Fruit fly (Drosophila melanogaster) whole organism, embryonic: Measurements from ENCODE around the gene CG5013.

Source experiments
- Bgb ChIP-seq: fragments of 200-800 bp; sonication (Bioruptor generic); IDR thresholded peaks from 2 replicates; pipeline ENCODE4 v1.3.6; 2022; ENCODE audit warnings: missing biosample characterization, missing genetic modification characterization; ENCODE audit not compliant: partially characterized antibody
- CG10147 ChIP-seq: fragments of 200-800 bp; sonication (Bioruptor generic); optimal IDR thresholded peaks from 2 replicates; lab custom pipeline; 2019; ENCODE audit warnings: missing biosample characterization, mild to moderate bottlenecking, missing genetic modification characterization, moderate library complexity
- CG10543 ChIP-seq: fragments of 200-800 bp; sonication (Bioruptor generic); optimal IDR thresholded peaks from 3 replicates; lab custom pipeline; 2017; ENCODE audit warnings: missing biosample characterization, mild to moderate bottlenecking, missing genetic modification characterization, moderate library complexity
- CG10959 ChIP-seq: fragments of 200-800 bp; sonication (Bioruptor generic); IDR thresholded peaks from 2 replicates; pipeline ENCODE4 v1.3.6; 2022; ENCODE audit warnings: missing biosample characterization, missing genetic modification characterization
- CG10979 ChIP-seq: fragments of 200-800 bp; sonication (Bioruptor generic); optimal IDR thresholded peaks from 2 replicates; lab custom pipeline; 2018; ENCODE audit warnings: missing biosample characterization, mild to moderate bottlenecking, missing genetic modification characterization, moderate library complexity
- CG12744 ChIP-seq: fragments of 200-800 bp; sonication (Bioruptor generic); optimal IDR thresholded peaks from 2 replicates; lab custom pipeline; 2016; ENCODE audit warnings: missing biosample characterization, missing genetic modification characterization
- CG13287 ChIP-seq: fragments of 200-800 bp; sonication (Bioruptor generic); IDR thresholded peaks from 2 replicates; pipeline ENCODE4 v1.3.6; 2022; ENCODE audit warnings: missing biosample characterization, missing genetic modification characterization; ENCODE audit not compliant: partially characterized antibody
- CG13775 ChIP-seq: fragments of 200-800 bp; sonication (Bioruptor generic); optimal IDR thresholded peaks from 3 replicates; lab custom pipeline; 2017; ENCODE audit warnings: missing biosample characterization, mild to moderate bottlenecking, missing genetic modification characterization
- CG14014 ChIP-seq: fragments of 200-800 bp; sonication (Bioruptor generic); IDR thresholded peaks from 2 replicates; pipeline ENCODE4 v1.3.6; 2022; ENCODE audit warnings: missing biosample characterization, missing genetic modification characterization
- CG14710 ChIP-seq: fragments of 200-800 bp; sonication (Bioruptor generic); optimal IDR thresholded peaks from 3 replicates; lab custom pipeline; 2019; ENCODE audit warnings: missing biosample characterization, mild to moderate bottlenecking, missing genetic modification characterization, moderate library complexity
- CG15073 ChIP-seq: fragments of 200-800 bp; sonication (Bioruptor generic); optimal IDR thresholded peaks from 2 replicates; lab custom pipeline; 2016; ENCODE audit warnings: missing biosample characterization, missing genetic modification characterization
- CG15696 ChIP-seq: fragments of 200-800 bp; sonication (Bioruptor generic); optimal IDR thresholded peaks from 2 replicates; lab custom pipeline; 2019; ENCODE audit warnings: missing biosample characterization, mild to moderate bottlenecking, missing genetic modification characterization, moderate library complexity
- CG16779 ChIP-seq: fragments of 200-800 bp; sonication (Bioruptor generic); IDR thresholded peaks from 2 replicates; pipeline ENCODE4 v1.3.6; 2022; ENCODE audit warnings: missing biosample characterization, missing genetic modification characterization
- CG17359 ChIP-seq: fragments of 200-800 bp; sonication (Bioruptor generic); optimal IDR thresholded peaks from 3 replicates; lab custom pipeline; 2018; ENCODE audit warnings: missing biosample characterization, mild to moderate bottlenecking, missing genetic modification characterization, moderate library complexity
- CG30431 ChIP-seq: fragments of 200-800 bp; sonication (Bioruptor generic); optimal IDR thresholded peaks from 2 replicates; lab custom pipeline; 2017; ENCODE audit warnings: missing biosample characterization, missing genetic modification characterization
- CG3281 ChIP-seq: fragments of 200-800 bp; sonication (Bioruptor generic); optimal IDR thresholded peaks from 3 replicates; lab custom pipeline; 2017; ENCODE audit warnings: missing biosample characterization, mild to moderate bottlenecking, missing genetic modification characterization
- CG3407 ChIP-seq: fragments of 200-800 bp; sonication (Bioruptor generic); optimal IDR thresholded peaks from 2 replicates; lab custom pipeline; 2018; ENCODE audit warnings: missing biosample characterization, mild to moderate bottlenecking, missing genetic modification characterization
- CG4730 ChIP-seq: fragments of 200-800 bp; sonication (Bioruptor generic); IDR thresholded peaks from 2 replicates; pipeline ENCODE4 v1.3.6; 2022; ENCODE audit warnings: missing biosample characterization, missing genetic modification characterization
- CG5245 ChIP-seq: fragments of 200-800 bp; sonication (Bioruptor generic); optimal IDR thresholded peaks from 3 replicates; lab custom pipeline; 2016; ENCODE audit warnings: missing biosample characterization, missing genetic modification characterization
- CG6791 ChIP-seq: fragments of 200-800 bp; sonication (Bioruptor generic); IDR thresholded peaks from 3 replicates; pipeline ENCODE4 v1.3.6; 2022; ENCODE audit warnings: missing biosample characterization, missing genetic modification characterization; ENCODE audit not compliant: partially characterized antibody
- CG7271 ChIP-seq: fragments of 200-800 bp; sonication (Bioruptor generic); optimal IDR thresholded peaks from 2 replicates; lab custom pipeline; 2018; ENCODE audit warnings: missing biosample characterization, mild to moderate bottlenecking, missing genetic modification characterization, moderate library complexity
- CG8290 ChIP-seq, 3 experiments: fragments of 200-800 bp; sonication (Bioruptor generic); optimal IDR thresholded peaks; 2 replicates each; lab custom pipeline; 2016 to 2019; ENCODE audit warnings: missing biosample characterization in 3 of 3, missing genetic modification characterization in 3 of 3, mild to moderate bottlenecking in 2 of 3, moderate library complexity in 1 of 3
- Dbx ChIP-seq: fragments of 200-800 bp; sonication (Bioruptor generic); IDR thresholded peaks from 3 replicates; pipeline ENCODE4 v1.3.6; 2022; ENCODE audit warnings: missing biosample characterization, missing genetic modification characterization
- Dek ChIP-seq: fragments of 200-800 bp; sonication (Bioruptor generic); optimal IDR thresholded peaks from 3 replicates; lab custom pipeline; 2019; ENCODE audit warnings: missing biosample characterization, mild to moderate bottlenecking, missing genetic modification characterization, moderate library complexity
- Dll ChIP-seq: fragments of 200-800 bp; sonication (Bioruptor generic); IDR thresholded peaks from 4 replicates; pipeline ENCODE4 v1.3.6; 2022; ENCODE audit warnings: missing biosample characterization, missing genetic modification characterization; ENCODE audit not compliant: partially characterized antibody
- Drgx ChIP-seq: fragments of 200-800 bp; sonication (Bioruptor generic); IDR thresholded peaks from 2 replicates; pipeline ENCODE4 v1.3.6; 2022; ENCODE audit warnings: missing biosample characterization, missing genetic modification characterization
- HLH54F ChIP-seq: fragments of 200-800 bp; sonication (Bioruptor generic); optimal IDR thresholded peaks from 3 replicates; lab custom pipeline; 2016; ENCODE audit warnings: missing biosample characterization, missing genetic modification characterization
- HmgZ ChIP-seq: fragments of 200-800 bp; sonication (Bioruptor generic); optimal IDR thresholded peaks from 2 replicates; lab custom pipeline; 2018; ENCODE audit warnings: missing biosample characterization, mild to moderate bottlenecking, missing genetic modification characterization
- Opbp ChIP-seq: fragments of 200-800 bp; sonication (Bioruptor generic); IDR thresholded peaks from 3 replicates; pipeline ENCODE4 v1.3.6; 2022; ENCODE audit warnings: missing biosample characterization, missing genetic modification characterization; ENCODE audit not compliant: partially characterized antibody
- ab ChIP-seq: fragments of 200-800 bp; sonication (Bioruptor generic); optimal IDR thresholded peaks from 2 replicates; lab custom pipeline; 2016; ENCODE audit warnings: missing biosample characterization, missing genetic modification characterization
- ap ChIP-seq: fragments of 200-800 bp; sonication (Bioruptor generic); IDR thresholded peaks from 2 replicates; pipeline ENCODE4 v1.3.6; 2022; ENCODE audit warnings: missing biosample characterization, missing genetic modification characterization
- az2 ChIP-seq: fragments of 200-800 bp; sonication (Bioruptor generic); optimal IDR thresholded peaks from 3 replicates; lab custom pipeline; 2016; ENCODE audit warnings: missing biosample characterization, missing genetic modification characterization
- bbx ChIP-seq: fragments of 200-800 bp; sonication (Bioruptor generic); IDR thresholded peaks from 2 replicates; pipeline ENCODE4 v1.3.6; 2022; ENCODE audit warnings: missing biosample characterization, missing genetic modification characterization; ENCODE audit not compliant: partially characterized antibody
- br ChIP-seq: fragments of >200 bp; optimal IDR thresholded peaks from 2 replicates; lab custom pipeline; 2017
- bsh ChIP-seq, 2 experiments: fragments of 200-800 bp; sonication (Bioruptor generic); optimal IDR thresholded peaks; 2 replicates each; lab custom pipeline; 2017 to 2018; ENCODE audit warnings: mild to moderate bottlenecking in 2 of 2, missing biosample characterization in 2 of 2, missing genetic modification characterization in 2 of 2, moderate library complexity in 1 of 2
- crol ChIP-seq: fragments of 200-800 bp; sonication (Bioruptor generic); IDR thresholded peaks from 2 replicates; pipeline ENCODE4 v1.3.6; 2022; ENCODE audit warnings: missing biosample characterization, missing genetic modification characterization
- da ChIP-seq: fragments of 200-800 bp; sonication (Bioruptor generic); optimal IDR thresholded peaks from 2 replicates; lab custom pipeline; 2016; ENCODE audit warnings: missing biosample characterization, missing genetic modification characterization
- dmrt11E ChIP-seq: fragments of 200-800 bp; sonication (Bioruptor generic); optimal IDR thresholded peaks from 3 replicates; lab custom pipeline; 2018; ENCODE audit warnings: missing biosample characterization, mild to moderate bottlenecking, missing genetic modification characterization, moderate library complexity
- gcm2 ChIP-seq: fragments of 200-800 bp; sonication (Bioruptor generic); optimal IDR thresholded peaks from 2 replicates; lab custom pipeline; 2016; ENCODE audit warnings: missing biosample characterization, missing genetic modification characterization
- grau ChIP-seq: fragments of 200-800 bp; optimal IDR thresholded peaks from 3 replicates; lab custom pipeline; 2019; ENCODE audit warnings: missing biosample characterization, mild to moderate bottlenecking, missing genetic modification characterization, moderate library complexity
- nmo ChIP-seq: fragments of 200-800 bp; sonication (Bioruptor generic); optimal IDR thresholded peaks from 2 replicates; lab custom pipeline; 2018; ENCODE audit warnings: missing biosample characterization, mild to moderate bottlenecking, missing genetic modification characterization, moderate library complexity
- phol ChIP-seq: fragments of 200-800 bp; sonication (Bioruptor generic); optimal IDR thresholded peaks from 3 replicates; lab custom pipeline; 2018; ENCODE audit warnings: missing biosample characterization, mild to moderate bottlenecking, missing genetic modification characterization, moderate library complexity
- row ChIP-seq: fragments of 200-800 bp; sonication (Bioruptor generic); IDR thresholded peaks from 3 replicates; pipeline ENCODE4 v1.3.6; 2022; ENCODE audit warnings: missing biosample characterization, missing genetic modification characterization
- sima ChIP-seq: fragments of 200-800 bp; sonication (Bioruptor generic); optimal IDR thresholded peaks from 2 replicates; lab custom pipeline; 2016; ENCODE audit warnings: missing biosample characterization, missing genetic modification characterization
- sob ChIP-seq: fragments of 200-800 bp; sonication (Bioruptor generic); IDR thresholded peaks from 2 replicates; pipeline ENCODE4 v1.3.6; 2022; ENCODE audit warnings: missing biosample characterization, missing genetic modification characterization
- sqz ChIP-seq: fragments of 200-800 bp; sonication (Bioruptor generic); optimal IDR thresholded peaks from 3 replicates; lab custom pipeline; 2018; ENCODE audit warnings: missing biosample characterization, mild to moderate bottlenecking, missing genetic modification characterization
- stwl ChIP-seq: fragments of 200-800 bp; sonication (Bioruptor generic); optimal IDR thresholded peaks from 3 replicates; lab custom pipeline; 2018; ENCODE audit warnings: missing biosample characterization, mild to moderate bottlenecking, missing genetic modification characterization, moderate library complexity
- tx ChIP-seq: fragments of 200-800 bp; sonication (Bioruptor generic); optimal IDR thresholded peaks from 2 replicates; lab custom pipeline; 2016; ENCODE audit warnings: missing biosample characterization, missing genetic modification characterization
- vfl ChIP-seq: fragments of 200-800 bp; sonication (Bioruptor generic); optimal IDR thresholded peaks from 2 replicates; lab custom pipeline; 2016; ENCODE audit warnings: missing biosample characterization, missing genetic modification characterization

CG5013 gene

DNA sequence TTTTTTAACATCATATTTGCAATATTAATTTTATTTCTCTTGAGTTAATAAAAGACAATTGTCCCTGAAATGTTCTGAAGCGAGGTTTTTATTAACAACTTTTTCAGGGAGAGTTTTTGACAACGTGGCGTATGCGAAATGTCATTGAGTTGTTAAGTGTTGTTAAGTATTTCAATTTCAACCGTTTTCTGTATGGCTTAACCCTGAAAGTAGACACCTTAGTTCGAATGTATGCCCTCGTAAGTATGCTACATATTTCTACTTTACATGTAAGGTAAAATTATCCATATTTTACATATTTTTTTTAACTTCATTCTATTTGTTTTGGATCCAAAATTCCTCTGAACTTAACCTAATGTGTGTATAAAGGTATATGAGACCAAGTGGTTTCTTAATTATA is 45.5 kb upstream of the CG5013 start (continued):
- TF ChIP-seq CG12744 (GFP tag; lab: Kevin White, UChicago) (peak; percentile 65), sqz (GFP tag; lab: Kevin White, UChicago) (peak; percentile 36), CG14710 (tag; lab: Kevin White, UChicago) (peak; percentile 45), Opbp (peak; percentile 68; the same call in 2 of the 3 replicates), CG8290 (GFP tag; optimal IDR thresholded peaks at IDR 0.05; lab: Kevin White, UChicago) (peak; percentile 84), CG8290 (tag; optimal IDR thresholded peaks at IDR 0.05; lab: Kevin White, UChicago) (peak in 1 of 2 experiments; percentile 17), Dll (peak; percentile 57; the same call in 2 of the 4 replicates), az2 (GFP tag; lab: Kevin White, UChicago) (peak; percentile 5), row (GFP tag; lab: Robert Waterston, UW) (no peak), dmrt11E (tag; lab: Kevin White, UChicago) (peak; percentile 38), nmo (GFP tag; lab: Kevin White, UChicago) (peak; percentile 10), HmgZ (peak; percentile 40), CG10959 (no peak), Bgb (GFP tag; lab: Robert Waterston, UW) (peak; percentile 81), CG30431 (GFP tag; lab: Kevin White, UChicago) (no peak), tx (GFP tag; lab: Kevin White, UChicago) (no peak), CG6791 (GFP tag; lab: Robert Waterston, UW) (peak; percentile 83), phol (tag; lab: Kevin White, UChicago) (peak; percentile 6), CG15696 (tag; lab: Kevin White, UChicago) (peak; percentile 19), CG10979 (tag; lab: Kevin White, UChicago) (peak; percentile 62), CG13287 (GFP tag; lab: Robert Waterston, UW) (peak; percentile 93), bsh (GFP tag; optimal IDR thresholded peaks at IDR 0.05; lab: Kevin White, UChicago) (peak in 1 of 2 experiments; percentile 6), stwl (tag; lab: Kevin White, UChicago) (peak; percentile 100), Dbx (GFP tag; lab: Robert Waterston, UW) (0 out of 3 replicates have a peak, but pooled peaks have one; percentile 26), sob (GFP tag; lab: Robert Waterston, UW) (peak; percentile 62), CG5245 (GFP tag; lab: Kevin White, UChicago) (no peak), vfl (GFP tag; lab: Kevin White, UChicago) (no peak), grau (tag; lab: Kevin White, UChicago) (peak; percentile 3), CG16779 (no peak), CG15073 (GFP tag; lab: Kevin White, UChicago) (no peak), Drgx (GFP tag; lab: Robert Waterston, UW) (no peak), bbx (GFP tag; lab: Robert Waterston, UW) (peak; percentile 73)

DNA sequence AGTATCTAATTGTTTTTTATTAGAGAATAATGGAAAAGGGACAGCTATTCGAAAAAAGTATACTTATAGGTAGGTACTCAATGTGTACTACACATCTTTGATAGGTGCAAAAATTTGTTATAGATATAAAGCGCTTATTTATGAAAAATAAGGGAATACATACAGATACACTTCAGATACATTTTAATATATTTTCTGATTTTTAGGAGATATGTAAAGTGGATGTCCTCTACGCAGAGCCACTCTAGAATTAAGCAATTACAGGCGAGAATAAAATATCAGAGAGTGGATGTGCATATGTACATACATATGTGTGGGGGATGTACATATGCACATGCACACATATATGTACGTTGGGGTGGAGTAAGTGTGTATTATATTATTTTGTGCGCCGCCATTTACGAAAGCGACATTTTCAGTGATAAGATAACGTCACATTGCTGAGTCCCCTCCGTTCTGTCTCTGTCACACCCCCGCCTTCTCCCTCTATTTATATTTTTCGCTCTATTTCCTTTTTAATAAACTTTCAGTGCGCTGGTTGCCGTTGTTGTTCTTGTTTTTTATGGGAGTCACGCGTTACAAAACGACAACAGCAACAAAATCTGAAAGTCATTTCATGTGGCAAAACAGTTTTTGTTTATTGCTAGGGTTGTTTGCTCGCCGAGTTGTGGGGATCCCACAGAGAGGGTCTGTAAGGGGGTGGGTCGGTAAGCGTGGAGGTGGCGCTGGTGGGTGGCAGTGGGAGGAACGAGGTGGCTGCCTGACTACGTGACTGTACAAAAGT is 44.6 kb upstream of the CG5013 start:
- TF ChIP-seq CG14014 (GFP tag; lab: Robert Waterston, UW) (no peak), da (GFP tag; lab: Kevin White, UChicago) (no peak), CG7271 (tag; lab: Kevin White, UChicago) (no peak), sima (no peak), br (lab: Kevin White, UChicago) (no peak), CG17359 (tag; lab: Kevin White, UChicago) (no peak), gcm2 (GFP tag; lab: Kevin White, UChicago) (peak; percentile 8), CG13775 (GFP tag; lab: Kevin White, UChicago) (no peak), CG3281 (GFP tag; lab: Kevin White, UChicago) (peak; percentile 29), CG5245 (GFP tag; lab: Kevin White, UChicago) (no peak), ap (GFP tag; lab: Robert Waterston, UW) (no peak), CG10147 (GFP tag; lab: Kevin White, UChicago) (no peak), Dek (tag; lab: Kevin White, UChicago) (no peak), CG4730 (no peak), crol (GFP tag; lab: Robert Waterston, UW) (peak; percentile 94), ab (no peak), HLH54F (GFP tag; lab: Kevin White, UChicago) (no peak), CG3407 (GFP tag; lab: Kevin White, UChicago) (no peak), CG10543 (peak; percentile 97)
